Worm (Caenorhabditis elegans) whole organism, L4 larva: ENCODE data around the gene F27B10.1.
A peak's percentile ranks its signal among the peaks of the same experiment; 100 is the strongest.

Experiments
- F37D6.2 ChIP-seq: sonication (generic microtip); optimal IDR thresholded peaks from 2 replicates; lab custom pipeline; 2016; ENCODE audit warnings: mild to moderate bottlenecking, missing genetic modification characterization, missing compliant biosample characterization
- F44E2.7 ChIP-seq: fragments of 200-800 bp; sonication (Bioruptor generic); IDR thresholded peaks from 2 replicates; pipeline ENCODE4 v2.1.2; 2022; ENCODE audit warnings: missing genetic modification characterization, missing compliant biosample characterization
- R02D3.7 ChIP-seq: fragments of 150-350 bp; sonication (generic microtip); optimal IDR thresholded peaks from 3 replicates; lab custom pipeline; 2014; ENCODE audit warnings: missing biosample characterization, missing genetic modification characterization
- Y105C5A.15 ChIP-seq: fragments of 200-800 bp; sonication (Bioruptor generic); IDR thresholded peaks from 2 replicates; pipeline ENCODE4 v1.3.6; 2022; ENCODE audit warnings: missing genetic modification characterization, missing compliant biosample characterization
- Y75B8A.6 ChIP-seq: fragments of 200-800 bp; sonication (Bioruptor generic); IDR thresholded peaks from 2 replicates; pipeline ENCODE4 v1.3.6; 2022; ENCODE audit warnings: missing genetic modification reagents, missing genetic modification characterization, missing compliant biosample characterization
- aha-1 ChIP-seq: fragments of 150-350 bp; peaks from one replicate; lab custom pipeline; 2014; ENCODE audit warnings: missing biosample characterization, missing genetic modification characterization
- ama-1 ChIP-seq: fragments of 150-350 bp; optimal IDR thresholded peaks from 2 replicates; lab custom pipeline; 2014; ENCODE audit warnings: inconsistent platforms, mixed read lengths
- arid-1 ChIP-seq: fragments of 200-800 bp; sonication (Bioruptor generic); conservative IDR thresholded peaks from 2 replicates; pipeline ENCODE4 v1.3.6; 2022; ENCODE audit warnings: missing genetic modification reagents, missing genetic modification characterization, missing compliant biosample characterization
- ceh-44 ChIP-seq: fragments of 200-800 bp; sonication (Bioruptor generic); IDR thresholded peaks from 2 replicates; pipeline ENCODE4 v1.3.6; 2022; ENCODE audit warnings: missing genetic modification reagents, missing genetic modification characterization, missing compliant biosample characterization
- ceh-82 ChIP-seq: sonication (generic microtip); optimal IDR thresholded peaks from 2 replicates; lab custom pipeline; 2017; ENCODE audit warnings: missing biosample characterization, missing genetic modification characterization
- cey-2 ChIP-seq: sonication (generic microtip); optimal IDR thresholded peaks from 3 replicates; lab custom pipeline; 2017; ENCODE audit warnings: missing genetic modification characterization, mild to moderate bottlenecking, missing compliant biosample characterization, antibody characterized with exemption, borderline replicate concordance; ENCODE audit not compliant: insufficient read depth
- daf-16 ChIP-seq, 3 experiments: sonication (generic microtip); optimal IDR thresholded peaks; 2 replicates each; lab custom pipeline; 2016 to 2017; ENCODE audit warnings: missing genetic modification characterization in 3 of 3, missing genetic modification reagents in 3 of 3, mild to moderate bottlenecking in 2 of 3, missing compliant biosample characterization in 2 of 3, missing biosample characterization in 1 of 3, moderate library complexity in 1 of 3
- daf-8 ChIP-seq: fragments of 200-800 bp; sonication (Bioruptor generic); IDR thresholded peaks from 2 replicates; pipeline ENCODE4 v1.3.6; 2022; ENCODE audit warnings: missing genetic modification characterization, missing compliant biosample characterization
- dmd-6 ChIP-seq: fragments of 200-800 bp; sonication (Bioruptor generic); IDR thresholded peaks from 2 replicates; pipeline ENCODE4 v1.3.6; 2022; ENCODE audit warnings: missing genetic modification reagents, missing genetic modification characterization, missing compliant biosample characterization
- dmd-9 ChIP-seq: fragments of 200-800 bp; sonication (Bioruptor generic); IDR thresholded peaks from 2 replicates; pipeline ENCODE4 v1.3.6; 2022; ENCODE audit warnings: missing genetic modification reagents, missing genetic modification characterization, missing compliant biosample characterization
- dpl-1 ChIP-seq: fragments of 150-350 bp; optimal IDR thresholded peaks from 2 replicates; lab custom pipeline; 2014; ENCODE audit warnings: missing biosample characterization, missing genetic modification reagents, missing genetic modification characterization
- egl-43 ChIP-seq: fragments of 200-800 bp; sonication (Bioruptor generic); IDR thresholded peaks from 2 replicates; pipeline ENCODE4 v1.3.6; 2022; ENCODE audit warnings: missing genetic modification reagents, missing genetic modification characterization, missing compliant biosample characterization
- gei-8 ChIP-seq: fragments of 200-800 bp; sonication (Bioruptor generic); optimal IDR thresholded peaks from 2 replicates; lab custom pipeline; 2018; ENCODE audit warnings: mild to moderate bottlenecking, missing genetic modification characterization, missing compliant biosample characterization
- hlh-11 ChIP-seq: fragments of 200-800 bp; sonication (Bioruptor generic); optimal IDR thresholded peaks from 2 replicates; lab custom pipeline; 2018; ENCODE audit warnings: mild to moderate bottlenecking, missing genetic modification characterization, missing compliant biosample characterization
- hlh-30 ChIP-seq: sonication (generic microtip); optimal IDR thresholded peaks from 2 replicates; lab custom pipeline; 2017; ENCODE audit warnings: antibody characterized with exemption, mild to moderate bottlenecking, missing genetic modification characterization, missing compliant biosample characterization; ENCODE audit not compliant: insufficient read depth
- hmg-1.1 ChIP-seq: fragments of 200-800 bp; sonication (Bioruptor generic); IDR thresholded peaks from 2 replicates; pipeline ENCODE4 v1.3.6; 2022; ENCODE audit warnings: missing genetic modification reagents, missing genetic modification characterization, missing compliant biosample characterization
- jun-1 ChIP-seq: fragments of 150-350 bp; optimal IDR thresholded peaks from 2 replicates; lab custom pipeline; 2014; ENCODE audit warnings: missing biosample characterization, missing genetic modification reagents, missing genetic modification characterization
- lim-7 ChIP-seq: fragments of 200-800 bp; sonication (Bioruptor generic); IDR thresholded peaks from 2 replicates; pipeline ENCODE4 v1.3.6; 2022; ENCODE audit warnings: missing genetic modification characterization, missing compliant biosample characterization
- lin-13 ChIP-seq: fragments of 150-350 bp; optimal IDR thresholded peaks from 2 replicates; lab custom pipeline; 2014; ENCODE audit warnings: missing biosample characterization, missing genetic modification reagents, missing genetic modification characterization
- lin-15B ChIP-seq: fragments of 150-350 bp; sonication (generic microtip); optimal IDR thresholded peaks from 3 replicates; lab custom pipeline; 2014; ENCODE audit warnings: missing biosample characterization, missing genetic modification characterization
- lin-29 ChIP-seq: fragments of 200-800 bp; sonication (Bioruptor generic); IDR thresholded peaks from 2 replicates; pipeline ENCODE4 v1.3.6; 2022; ENCODE audit warnings: missing genetic modification reagents, missing genetic modification characterization, missing compliant biosample characterization
- lir-3 ChIP-seq: sonication (generic microtip); optimal IDR thresholded peaks from 2 replicates; lab custom pipeline; 2016; ENCODE audit warnings: mild to moderate bottlenecking, missing genetic modification characterization, missing compliant biosample characterization
- madf-5 ChIP-seq, 2 experiments: fragments of 200-800 bp; sonication (Bioruptor generic); IDR thresholded peaks; 2 replicates each; pipeline ENCODE4 v1.3.6; 2022; ENCODE audit warnings: missing compliant biosample characterization in 2 of 2, missing genetic modification characterization in 2 of 2
- mep-1 ChIP-seq: fragments of 150-350 bp; sonication (generic microtip); optimal IDR thresholded peaks from 3 replicates; lab custom pipeline; 2014; ENCODE audit warnings: missing biosample characterization, missing genetic modification characterization
- mes-2 ChIP-seq: sonication (generic microtip); optimal IDR thresholded peaks from 2 replicates; lab custom pipeline; 2016; ENCODE audit warnings: missing genotype, mild to moderate bottlenecking, missing genetic modification characterization, missing compliant biosample characterization; ENCODE audit not compliant: poor library complexity, severe bottlenecking
- mxl-2 ChIP-seq: fragments of 200-800 bp; sonication (Bioruptor generic); conservative IDR thresholded peaks from 2 replicates; pipeline ENCODE4 v1.3.6; 2022; ENCODE audit warnings: missing genetic modification reagents, missing genetic modification characterization, missing compliant biosample characterization
- nhr-25 ChIP-seq: sonication (generic microtip); optimal IDR thresholded peaks from 2 replicates; lab custom pipeline; 2017; ENCODE audit warnings: missing genetic modification characterization, mild to moderate bottlenecking, missing compliant biosample characterization, antibody characterized with exemption, moderate library complexity, borderline replicate concordance; ENCODE audit not compliant: insufficient read depth
- nhr-42 ChIP-seq: fragments of 200-800 bp; sonication (Bioruptor generic); IDR thresholded peaks from 2 replicates; pipeline ENCODE4 v1.3.6; 2022; ENCODE audit warnings: missing genetic modification characterization, missing compliant biosample characterization
- nhr-76 ChIP-seq: fragments of 150-350 bp; optimal IDR thresholded peaks from 2 replicates; lab custom pipeline; 2014; ENCODE audit warnings: missing biosample characterization, missing genetic modification characterization
- nhr-77 ChIP-seq: fragments of 150-350 bp; optimal IDR thresholded peaks from 2 replicates; lab custom pipeline; 2014; ENCODE audit warnings: missing biosample characterization, missing genetic modification characterization
- pha-4 ChIP-seq, 2 experiments: fragments of 150-350 bp in 1 of 2; fragments of 200-800 bp in 1 of 2; sonication (Bioruptor generic) in 1 of 2; IDR thresholded peaks in 1 of 2; optimal IDR thresholded peaks in 1 of 2; 2 replicates each; pipeline versions ENCODE4 v1.3.6 to Lab custom; 2014 to 2022; ENCODE audit warnings: missing genetic modification characterization in 2 of 2, missing genetic modification reagents in 2 of 2, missing biosample characterization in 1 of 2, missing compliant biosample characterization in 1 of 2
- php-3 ChIP-seq: fragments of 200-800 bp; sonication (Bioruptor generic); IDR thresholded peaks from 2 replicates; pipeline ENCODE4 v1.3.6; 2022; ENCODE audit warnings: missing genetic modification reagents, missing genetic modification characterization, missing compliant biosample characterization
- saeg-2 ChIP-seq: fragments of 200-800 bp; sonication (Bioruptor generic); IDR thresholded peaks from 2 replicates; pipeline ENCODE4 v1.3.6; 2022; ENCODE audit warnings: missing genetic modification reagents, missing genetic modification characterization, missing compliant biosample characterization
- sdz-12 ChIP-seq: fragments of 200-800 bp; sonication (Bioruptor generic); optimal IDR thresholded peaks from 2 replicates; lab custom pipeline; 2018; ENCODE audit warnings: mild to moderate bottlenecking, missing genetic modification characterization, missing compliant biosample characterization
- set-16 ChIP-seq: fragments of 200-800 bp; sonication (Bioruptor generic); IDR thresholded peaks from 2 replicates; pipeline ENCODE4 v1.3.6; 2022; ENCODE audit warnings: missing genetic modification reagents, missing genetic modification characterization, missing compliant biosample characterization
- snpc-4 ChIP-seq: fragments of 150-350 bp; optimal IDR thresholded peaks from 2 replicates; lab custom pipeline; 2014; ENCODE audit warnings: missing biosample characterization, missing genetic modification characterization
- tra-1 ChIP-seq: fragments of 200-800 bp; sonication (Bioruptor generic); IDR thresholded peaks from 2 replicates; pipeline ENCODE4 v1.3.6; 2022; ENCODE audit warnings: missing genetic modification reagents, missing genetic modification characterization, missing compliant biosample characterization
- unc-39 ChIP-seq: sonication (generic microtip); optimal IDR thresholded peaks from 2 replicates; lab custom pipeline; 2017; ENCODE audit warnings: missing biosample characterization, missing genetic modification characterization
- unc-62 ChIP-seq, 3 experiments: fragments of 150-350 bp in 1 of 3; sonication (generic microtip); optimal IDR thresholded peaks in 2 of 3; peaks in 1 of 3; 1 replicate in 1 of 3; 2 replicates in 2 of 3; lab custom pipeline; 2014 to 2017; ENCODE audit warnings: missing biosample characterization in 3 of 3, missing genetic modification characterization in 3 of 3, missing genetic modification reagents in 3 of 3, missing genotype in 1 of 3
- vab-7 ChIP-seq: fragments of 200-800 bp; sonication (Bioruptor generic); IDR thresholded peaks from 2 replicates; pipeline ENCODE4 v1.3.6; 2022; ENCODE audit warnings: missing genetic modification reagents, missing genetic modification characterization, missing compliant biosample characterization
- zfp-3 ChIP-seq: fragments of 200-800 bp; sonication (Bioruptor generic); conservative IDR thresholded peaks from 2 replicates; pipeline ENCODE4 v1.3.6; 2022; ENCODE audit warnings: missing genetic modification reagents, missing genetic modification characterization, missing compliant biosample characterization
- zip-11 ChIP-seq: fragments of 200-800 bp; sonication (Bioruptor generic); IDR thresholded peaks from 2 replicates; pipeline ENCODE4 v1.3.6; 2022; ENCODE audit warnings: missing genetic modification characterization, missing compliant biosample characterization
- ztf-7 ChIP-seq: fragments of 150-350 bp; optimal IDR thresholded peaks from 2 replicates; lab custom pipeline; 2014; ENCODE audit warnings: missing biosample characterization, missing genetic modification characterization

F27B10.1 gene

ce11 chrV:7093720-7094401 lies 21.5 kb downstream of the F27B10.1 start, which contains the start of gene nhr-135 (continued):
- TF ChIP-seq mes-2 (tag; lab: Kevin White, UChicago) (peak; percentile 57), gei-8 (GFP tag; lab: Kevin White, UChicago) (peak; percentile 4), nhr-42 (GFP tag; lab: Robert Waterston, UW) (no peak), egl-43 (GFP tag; lab: Robert Waterston, UW) (no peak), hlh-11 (tag; lab: Kevin White, UChicago) (peak; percentile 93), Y105C5A.15 (GFP tag; lab: Robert Waterston, UW) (no peak), daf-16 (GFP tag; optimal IDR thresholded peaks at IDR 0.05; lab: Kevin White, UChicago) (peak in 1 of 2 experiments; percentile 7), daf-16 (tag; optimal IDR thresholded peaks at IDR 0.05; lab: Kevin White, UChicago) (peak; percentile 84), dmd-6 (GFP tag; lab: Robert Waterston, UW) (peak; percentile 94), arid-1 (GFP tag; lab: Robert Waterston, UW) (no peak), lin-15B (tag; lab: Kevin White, UChicago) (no peak), R02D3.7 (tag; lab: Kevin White, UChicago) (no peak), ceh-82 (tag; lab: Kevin White, UChicago) (no peak), lin-29 (GFP tag; lab: Robert Waterston, UW) (no peak), zfp-3 (no peak), unc-39 (tag; lab: Kevin White, UChicago) (no peak), unc-62 (GFP tag; optimal IDR thresholded peaks at IDR 0.05 in 1 of 2; lab: Kevin White, UChicago) (peak in 1 of 2 experiments; percentile 32), unc-62 (tag; optimal IDR thresholded peaks at IDR 0.05; lab: Kevin White, UChicago) (no peak), F37D6.2 (tag; lab: Kevin White, UChicago) (no peak), snpc-4 (tag; lab: Kevin White, UChicago) (no peak), F44E2.7 (GFP tag; lab: Robert Waterston, UW) (no peak), lin-13 (GFP tag; lab: Kevin White, UChicago) (no peak), php-3 (GFP tag; lab: Robert Waterston, UW) (0 out of 2 replicates have a peak, but pooled peaks have one; percentile 37), cey-2 (tag; lab: Kevin White, UChicago) (peak; percentile 5), pha-4 (GFP tag; IDR thresholded peaks at IDR 0.05; lab: Robert Waterston, UW) (no peak), pha-4 (tag; optimal IDR thresholded peaks at IDR 0.05; lab: Kevin White, UChicago) (no peak), hmg-1.1 (GFP tag; lab: Robert Waterston, UW) (no peak), ama-1 (no peak), daf-8 (GFP tag; lab: Robert Waterston, UW) (no peak), sdz-12 (GFP tag; lab: Kevin White, UChicago) (no peak), dpl-1 (GFP tag; lab: Kevin White, UChicago) (no peak), tra-1 (GFP tag; lab: Robert Waterston, UW) (peak; percentile 76; the same call in 1 of the 2 replicates), ceh-44 (no peak), lim-7 (GFP tag; lab: Robert Waterston, UW) (no peak), zip-11 (GFP tag; lab: Robert Waterston, UW) (no peak), nhr-77 (tag; lab: Kevin White, UChicago) (peak; percentile 98), nhr-25 (tag; lab: Kevin White, UChicago) (peak; percentile 24), dmd-9 (GFP tag; lab: Robert Waterston, UW) (no peak), aha-1 (tag; lab: Kevin White, UChicago) (peak; percentile 98), set-16 (no peak), mxl-2 (GFP tag; lab: Robert Waterston, UW) (no peak), hlh-30 (peak; percentile 90), ztf-7 (tag; lab: Kevin White, UChicago) (peak; percentile 32), nhr-76 (peak; percentile 7), mep-1 (tag; lab: Kevin White, UChicago) (peak; percentile 72), vab-7 (no peak), madf-5 (GFP tag; IDR thresholded peaks at IDR 0.05; lab: Robert Waterston, UW) (no peak), saeg-2 (0 out of 2 replicates have a peak, but pooled peaks have one; percentile 45), Y75B8A.6 (GFP tag; lab: Robert Waterston, UW) (no peak), jun-1 (no peak), lir-3 (tag; lab: Kevin White, UChicago) (no peak)
